Worm (Caenorhabditis elegans): ENCODE measurements around the gene Y45F10C.1.

- TF ChIP-seq W03F9.2 (tag; optimal IDR thresholded peaks at IDR 0.05) (no peak), dao-5 (tag; optimal IDR thresholded peaks at IDR 0.05) (no peak)
These were observed 40.1 kb downstream of the Y45F10C.1 start, which contains the start of gene C08F11.3 for ce11 chrIV:13619203-13619602.

Data from whole organism, L4/young adult.